Fruit fly (Drosophila melanogaster) whole organism, larva: ENCODE measurements around the gene Ciz1.
A peak's percentile ranks its signal among the peaks of the same experiment; 100 is the strongest.

Experiments
- noc ChIP-seq: fragments of 200-800 bp; sonication (Bioruptor generic); optimal IDR thresholded peaks from 3 replicates; lab custom pipeline; 2019; ENCODE audit warnings: missing biosample characterization, mild to moderate bottlenecking, missing genetic modification characterization, moderate library complexity

The Ciz1 gene

dm6 chr3L:9846577-9847342 lies 17.7 kb upstream of the Ciz1 start:
- TF ChIP-seq noc (tag; lab: Kevin White, UChicago) = no peak

dm6 chr3L:9847420-9847977 lies 16.9 kb upstream of the Ciz1 start:
- peak; percentile 82 for TF ChIP-seq noc (tag; lab: Kevin White, UChicago)

dm6 chr3L:9848744-9849143 lies 15.7 kb upstream of the Ciz1 start:
- TF ChIP-seq noc (tag; lab: Kevin White, UChicago) = no peak

dm6 chr3L:9850114-9850513 lies 14.3 kb upstream of the Ciz1 start:
- TF ChIP-seq noc (tag; lab: Kevin White, UChicago) = no peak

- TF ChIP-seq noc (tag; lab: Kevin White, UChicago) = no peak
Measured at dm6 chr3L:9851000-9851671, 13.3 kb upstream of the Ciz1 start.

- no peak for TF ChIP-seq noc (tag; lab: Kevin White, UChicago)
Measured at dm6 chr3L:9853140-9853746, 11.2 kb upstream of the Ciz1 start.

dm6 chr3L:9853895-9854470 lies 10.5 kb upstream of the Ciz1 start:
- no peak for TF ChIP-seq noc (tag; lab: Kevin White, UChicago)

dm6 chr3L:9854583-9855519 lies 9.6 kb upstream of the Ciz1 start, which contains the start of gene RasGAP1:
TSS of gene RasGAP1 (minus strand) at chr3L:9855285.
- TF ChIP-seq noc (tag; lab: Kevin White, UChicago) = no peak

- TF ChIP-seq noc (tag; lab: Kevin White, UChicago) = peak; percentile 85
Measured at dm6 chr3L:9855784-9856426, 8.5 kb upstream of the Ciz1 start.

DNA sequence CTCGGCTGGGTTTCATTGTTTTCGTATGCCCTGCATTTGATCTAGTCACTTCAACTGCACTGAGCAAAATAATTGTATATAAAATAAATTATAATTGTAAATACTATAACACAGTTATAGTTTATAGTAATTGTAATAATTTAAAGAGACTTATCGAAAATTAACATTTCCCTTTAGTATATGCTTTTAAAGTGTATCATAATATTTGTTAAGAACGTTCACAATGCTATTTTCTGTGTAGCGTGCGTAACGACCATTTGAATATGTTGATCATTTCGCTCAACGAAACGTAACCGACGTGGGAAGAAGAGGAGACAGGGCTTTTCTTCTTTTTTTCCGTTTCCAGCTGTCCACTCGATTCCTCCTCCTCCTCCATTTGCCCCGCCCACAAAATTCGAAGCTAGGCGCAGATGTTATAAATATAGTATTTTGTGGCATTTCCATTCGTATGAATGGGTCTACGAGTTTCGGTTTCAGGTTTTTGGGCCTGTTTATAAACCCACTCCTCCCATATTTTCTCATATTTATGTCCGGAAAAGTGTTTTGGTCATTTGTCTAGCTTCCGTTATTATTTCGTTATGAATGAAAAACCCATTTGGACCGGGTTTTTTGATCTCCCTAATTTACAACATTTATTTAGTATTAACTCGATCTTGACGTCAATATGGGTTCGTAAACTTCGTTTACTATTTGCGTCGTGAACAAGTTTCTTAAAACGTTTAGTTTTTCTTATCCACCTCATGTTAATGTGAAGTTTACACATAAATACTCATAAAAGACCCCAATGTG lies 7.8 kb upstream of the Ciz1 start:
- no peak for TF ChIP-seq noc (tag; lab: Kevin White, UChicago)

- no peak for TF ChIP-seq noc (tag; lab: Kevin White, UChicago)
Measured at dm6 chr3L:9859624-9860023, 4.8 kb upstream of the Ciz1 start, which contains the start of gene CG10809. TSS of gene CG10809 (minus strand) at chr3L:9859889.

- TF ChIP-seq noc (tag; lab: Kevin White, UChicago) = no peak
Measured at dm6 chr3L:9863656-9864055, 783 bp upstream of the Ciz1 start.

DNA sequence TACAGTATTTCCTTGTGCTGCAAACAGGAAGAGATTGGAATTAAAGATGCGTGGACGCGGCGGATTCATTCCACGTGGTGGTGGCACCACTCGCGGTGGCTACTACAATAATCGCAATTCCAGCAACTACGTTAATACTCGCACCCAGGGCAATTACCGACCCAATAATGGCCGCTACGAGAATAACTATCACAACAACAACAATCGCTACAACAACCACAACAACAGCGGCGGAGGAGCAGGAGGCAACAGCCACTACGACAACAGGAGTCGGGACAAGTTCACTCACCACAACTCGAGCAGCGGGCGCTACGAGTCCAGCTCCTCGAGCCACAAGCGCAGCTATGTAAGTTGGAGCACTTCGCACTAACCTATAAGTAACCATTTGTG lies 609 bp downstream of the Ciz1 start:
- no peak for TF ChIP-seq noc (tag; lab: Kevin White, UChicago)
